Worm (Caenorhabditis elegans): Measurements from ENCODE around the gene srt-68.

DNA sequence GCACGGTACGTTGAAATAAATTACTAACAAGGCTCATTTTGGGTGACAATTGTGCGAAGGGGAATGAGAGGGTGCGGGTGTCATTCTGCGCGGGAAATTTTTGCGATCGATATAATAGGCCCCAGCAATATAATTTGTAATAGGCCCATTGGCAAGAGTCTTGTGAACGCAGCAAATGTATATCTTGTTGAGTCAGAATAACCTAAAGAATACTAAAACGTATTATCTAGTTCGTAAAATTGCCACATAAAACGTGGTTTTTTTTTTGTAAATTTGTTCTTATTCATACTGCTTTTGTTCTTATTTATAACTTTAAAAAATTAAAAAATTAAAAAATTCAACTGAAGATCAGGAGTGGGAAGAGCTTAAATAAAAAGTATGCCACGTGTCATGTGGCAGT lies 12.5 kb downstream of the srt-68 start, which contains the start of gene C52A10.3:
- no peak for TF ChIP-seq nhr-12 (tag; optimal IDR thresholded peaks at IDR 0.05)
- no peak for TF ChIP-seq nhr-237 (tag; optimal IDR thresholded peaks at IDR 0.05)
- TF ChIP-seq unc-62 (GFP tag; optimal IDR thresholded peaks at IDR 0.05): no peak
- TF ChIP-seq aly-2 (tag; optimal IDR thresholded peaks at IDR 0.05): no peak
- no peak for TF ChIP-seq R02D3.7 (tag; optimal IDR thresholded peaks at IDR 0.05)
- no peak for TF ChIP-seq lsy-2 (tag; optimal IDR thresholded peaks at IDR 0.05)
- no peak for TF ChIP-seq fos-1 (tag; optimal IDR thresholded peaks at IDR 0.05)
- no peak for TF ChIP-seq snpc-4 (tag; optimal IDR thresholded peaks at IDR 0.05)
- TF ChIP-seq nhr-11 (tag; optimal IDR thresholded peaks at IDR 0.05): no peak
- TF ChIP-seq nhr-77 (tag; optimal IDR thresholded peaks at IDR 0.05): no peak
- no peak for TF ChIP-seq peb-1 (tag; optimal IDR thresholded peaks at IDR 0.05)
- no peak for TF ChIP-seq unc-39 (tag; optimal IDR thresholded peaks at IDR 0.05)
- TF ChIP-seq mdl-1 (tag; optimal IDR thresholded peaks at IDR 0.05): no peak
